Worm (Caenorhabditis elegans) whole organism, L1 larva: ENCODE data around the gene R186.3.

Experiments
- C34B4.2 ChIP-seq: sonication (generic microtip); optimal IDR thresholded peaks from 2 replicates; lab custom pipeline; 2017; ENCODE audit warnings: mild to moderate bottlenecking, missing genetic modification characterization, missing compliant biosample characterization
- ceh-90 ChIP-seq: sonication (generic microtip); optimal IDR thresholded peaks from 2 replicates; lab custom pipeline; 2016; ENCODE audit warnings: missing genetic modification characterization, missing compliant biosample characterization
- ces-1 ChIP-seq: fragments of 150-350 bp; optimal IDR thresholded peaks from 2 replicates; lab custom pipeline; 2014; ENCODE audit warnings: missing biosample characterization, missing genetic modification reagents, missing genetic modification characterization
- dpl-1 ChIP-seq, 3 experiments: fragments of 150-350 bp in 2 of 3; sonication (generic microtip) in 1 of 3; optimal IDR thresholded peaks; 2 replicates each; lab custom pipeline; 2014 to 2017; ENCODE audit warnings: missing biosample characterization in 3 of 3, missing genetic modification characterization in 3 of 3, missing genetic modification reagents in 3 of 3
- fos-1 ChIP-seq: fragments of 150-350 bp; optimal IDR thresholded peaks from 2 replicates; lab custom pipeline; 2014; ENCODE audit warnings: missing biosample characterization, missing genetic modification characterization
- skn-1 ChIP-seq: fragments of 150-350 bp; optimal IDR thresholded peaks from 2 replicates; lab custom pipeline; 2014; ENCODE audit warnings: missing biosample characterization, missing genetic modification characterization
- snpc-4 ChIP-seq: fragments of 150-350 bp; optimal IDR thresholded peaks from 2 replicates; lab custom pipeline; 2014; ENCODE audit warnings: missing biosample characterization, missing genetic modification characterization
- swsn-7 ChIP-seq: sonication (generic microtip); optimal IDR thresholded peaks from 2 replicates; lab custom pipeline; 2016; ENCODE audit warnings: missing genetic modification characterization, missing compliant biosample characterization
- tlp-1 ChIP-seq: fragments of 150-350 bp; optimal IDR thresholded peaks from 2 replicates; lab custom pipeline; 2014; ENCODE audit warnings: missing biosample characterization, missing genetic modification characterization

- TF ChIP-seq fos-1 (tag; lab: Kevin White, UChicago), result no peak
- TF ChIP-seq snpc-4, result no peak
- no peak for TF ChIP-seq ceh-90 (tag; lab: Kevin White, UChicago)
- no peak for TF ChIP-seq tlp-1
- TF ChIP-seq C34B4.2 (tag; lab: Kevin White, UChicago), result no peak
- no peak for TF ChIP-seq swsn-7
- TF ChIP-seq dpl-1 (GFP tag; optimal IDR thresholded peaks at IDR 0.05; lab: Kevin White, UChicago), result no peak
- TF ChIP-seq skn-1 (tag; lab: Kevin White, UChicago), result no peak
- TF ChIP-seq ces-1 (GFP tag; lab: Kevin White, UChicago), result no peak
Observed at ce11 chrV:12999559-12999958, 32.5 kb upstream of the R186.3 start, which contains the start of gene far-4.
